Fruit fly (Drosophila melanogaster) whole organism, embryonic: ENCODE results near the gene RpS9.

Source experiments
- MESR4 ChIP-seq: fragments of 200-800 bp; sonication (Bioruptor generic); optimal IDR thresholded peaks from 2 replicates; lab custom pipeline; 2018; ENCODE audit warnings: missing biosample characterization, mild to moderate bottlenecking, missing genetic modification characterization, moderate library complexity
- NFAT ChIP-seq: fragments of 200-800 bp; sonication (Bioruptor generic); IDR thresholded peaks from 2 replicates; pipeline ENCODE4 v1.3.6; 2022; ENCODE audit warnings: missing biosample characterization, missing genetic modification characterization

DNA sequence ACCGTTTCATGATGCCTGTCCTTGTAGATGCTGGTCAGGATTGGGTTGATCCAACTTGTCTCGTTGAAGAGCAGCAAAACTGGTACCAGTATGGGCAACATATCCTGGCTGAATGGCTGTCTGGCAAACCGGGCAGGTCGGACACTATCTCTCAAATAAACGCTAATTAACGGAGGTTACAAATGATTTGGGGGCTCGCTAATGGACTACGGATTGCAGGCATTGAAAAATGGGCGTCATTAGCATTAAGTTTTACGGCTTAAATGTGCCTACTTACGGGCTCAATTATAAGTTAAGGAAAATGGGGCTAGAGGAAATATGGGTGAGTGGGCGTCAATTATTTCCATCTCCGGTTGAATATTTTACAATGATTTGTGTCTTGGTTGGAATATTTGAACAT is 32.6 kb upstream of the RpS9 start, which contains the start of gene Ir67a:
- TF ChIP-seq NFAT (no peak), MESR4 (GFP tag; lab: Kevin White, UChicago) (no peak)
